Fruit fly (Drosophila melanogaster) whole organism: ENCODE data around the gene CG13065.

Experiments used
- CG8478 ChIP-seq: fragments of >200 bp; optimal IDR thresholded peaks from 2 replicates; lab custom pipeline; 2018; ENCODE audit warnings: inconsistent platforms
- psq ChIP-seq: fragments of >200 bp; optimal IDR thresholded peaks from 2 replicates; lab custom pipeline; 2017
- usp ChIP-seq: fragments of >200 bp; optimal IDR thresholded peaks from 2 replicates; lab custom pipeline; 2017; ENCODE audit warnings: missing biosample characterization, missing genetic modification characterization, mixed read lengths

DNA sequence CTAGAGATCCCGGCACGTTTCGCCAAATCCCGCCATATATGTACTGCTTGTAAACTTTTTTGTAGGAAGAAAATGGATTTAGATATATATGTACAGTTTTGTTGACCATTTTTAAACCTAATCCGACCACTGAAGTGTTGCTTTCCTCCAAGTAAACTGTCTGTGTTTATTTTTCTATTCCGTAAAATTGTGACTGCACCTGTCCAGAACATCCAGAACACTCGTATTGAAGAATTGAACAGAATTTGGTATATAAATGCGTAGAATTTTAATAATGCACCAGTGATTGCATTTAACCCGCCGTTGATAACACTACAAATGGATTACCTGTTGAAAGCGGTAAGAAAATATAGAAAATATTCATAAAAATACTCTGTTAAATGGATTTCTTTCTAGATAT lies 26.7 kb downstream of the CG13065 start, which contains the start of gene CG43249:
- no peak for TF ChIP-seq psq (lab: Kevin White, UChicago)
- no peak for TF ChIP-seq usp (GFP tag; lab: Kevin White, UChicago)
- TF ChIP-seq CG8478 (lab: Kevin White, UChicago) = no peak
